Worm (Caenorhabditis elegans): ENCODE data around the gene itm-2.

DNA sequence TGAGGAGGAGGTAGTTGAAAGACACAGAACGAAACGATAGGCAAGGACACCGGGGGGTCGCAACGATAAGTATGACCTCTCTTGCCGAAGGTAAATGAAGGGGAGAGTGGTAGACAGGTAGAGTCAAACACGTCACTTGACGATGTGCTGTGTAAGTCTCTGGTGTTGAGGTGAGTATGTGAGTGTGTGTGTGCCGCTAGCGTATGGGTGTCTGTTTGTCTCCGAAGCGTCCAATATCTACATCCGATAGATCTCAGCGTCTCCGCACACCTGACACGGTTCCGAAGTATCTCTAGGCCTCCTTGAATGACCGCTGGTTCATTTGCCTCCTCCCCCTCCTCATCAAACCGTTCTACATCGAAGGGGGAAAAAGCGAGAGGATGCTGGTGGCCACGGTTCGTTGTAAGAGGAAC, 30.2 kb downstream of the itm-2 start:
- TF ChIP-seq nhr-77 (tag; optimal IDR thresholded peaks at IDR 0.05) = peak; percentile 85
- TF ChIP-seq ama-1 (optimal IDR thresholded peaks at IDR 0.05) = no peak
- peak in 1 of 3 experiments; percentile 45 for TF ChIP-seq ceh-82 (tag; optimal IDR thresholded peaks at IDR 0.05)
- no peak for TF ChIP-seq ztf-11 (tag; optimal IDR thresholded peaks at IDR 0.05)
- TF ChIP-seq zag-1 (tag; optimal IDR thresholded peaks at IDR 0.05) = no peak
